Worm (Caenorhabditis elegans) whole organism, L1 larva: Measurements from ENCODE around the gene ZK353.3.

Source experiments
- C16A3.4 ChIP-seq: fragments of 150-350 bp; optimal IDR thresholded peaks from 2 replicates; lab custom pipeline; 2014; ENCODE audit warnings: missing biosample characterization, missing genetic modification characterization
- C34B4.2 ChIP-seq: sonication (generic microtip); optimal IDR thresholded peaks from 2 replicates; lab custom pipeline; 2017; ENCODE audit warnings: mild to moderate bottlenecking, missing genetic modification characterization, missing compliant biosample characterization
- aly-2 ChIP-seq: fragments of 150-350 bp; optimal IDR thresholded peaks from 2 replicates; lab custom pipeline; 2014; ENCODE audit warnings: missing biosample characterization, missing genetic modification characterization
- blmp-1 ChIP-seq: fragments of 150-350 bp; optimal IDR thresholded peaks from 2 replicates; lab custom pipeline; 2014; ENCODE audit warnings: missing biosample characterization, missing genetic modification characterization
- ceh-63 ChIP-seq: fragments of 200-800 bp; sonication (Bioruptor generic); optimal IDR thresholded peaks from 2 replicates; lab custom pipeline; 2018; ENCODE audit warnings: mild to moderate bottlenecking, missing genetic modification characterization, missing compliant biosample characterization
- ceh-8 ChIP-seq: fragments of 200-800 bp; sonication (Bioruptor generic); optimal IDR thresholded peaks from 2 replicates; lab custom pipeline; 2018; ENCODE audit warnings: mild to moderate bottlenecking, missing genetic modification characterization, moderate library complexity, missing compliant biosample characterization
- ceh-90 ChIP-seq: sonication (generic microtip); optimal IDR thresholded peaks from 2 replicates; lab custom pipeline; 2016; ENCODE audit warnings: missing genetic modification characterization, missing compliant biosample characterization
- ces-1 ChIP-seq: fragments of 150-350 bp; optimal IDR thresholded peaks from 2 replicates; lab custom pipeline; 2014; ENCODE audit warnings: missing biosample characterization, missing genetic modification reagents, missing genetic modification characterization
- dpl-1 ChIP-seq, 3 experiments: fragments of 150-350 bp in 2 of 3; sonication (generic microtip) in 1 of 3; optimal IDR thresholded peaks; 2 replicates each; lab custom pipeline; 2014 to 2017; ENCODE audit warnings: missing biosample characterization in 3 of 3, missing genetic modification characterization in 3 of 3, missing genetic modification reagents in 3 of 3
- efl-1 ChIP-seq, 4 experiments: fragments of 150-350 bp; optimal IDR thresholded peaks in 3 of 4; peaks in 1 of 4; 1 replicate in 1 of 4; 2 replicates in 3 of 4; lab custom pipeline; 2014; ENCODE audit warnings: missing biosample characterization in 2 of 4, missing genetic modification characterization in 2 of 4, missing genetic modification reagents in 2 of 4
- efl-3 ChIP-seq: fragments of 200-800 bp; sonication (Bioruptor generic); optimal IDR thresholded peaks from 2 replicates; lab custom pipeline; 2018; ENCODE audit warnings: mild to moderate bottlenecking, missing genetic modification characterization, missing compliant biosample characterization
- egl-27 ChIP-seq, 2 experiments: fragments of 150-350 bp in 1 of 2; sonication (generic microtip); optimal IDR thresholded peaks; 3 replicates each; lab custom pipeline; 2017 to 2018; ENCODE audit warnings: missing biosample characterization in 2 of 2, missing genetic modification characterization in 2 of 2, missing genetic modification reagents in 2 of 2
- elt-3 ChIP-seq, 6 experiments: fragments of 150-350 bp in 1 of 6; sonication (generic microtip); optimal IDR thresholded peaks; 2 replicates each; lab custom pipeline; 2017 to 2018; ENCODE audit warnings: missing biosample characterization in 6 of 6, missing genetic modification characterization in 6 of 6, inconsistent platforms in 1 of 6
- hlh-17 ChIP-seq: fragments of 200-800 bp; sonication (Bioruptor generic); optimal IDR thresholded peaks from 2 replicates; lab custom pipeline; 2018; ENCODE audit warnings: missing genetic modification characterization, mild to moderate bottlenecking, missing compliant biosample characterization, moderate library complexity, borderline replicate concordance
- hpl-2 ChIP-seq: fragments of 150-350 bp; optimal IDR thresholded peaks from 2 replicates; lab custom pipeline; 2014; ENCODE audit warnings: missing biosample characterization, missing genetic modification reagents, missing genetic modification characterization
- lin-35 ChIP-seq, 2 experiments: fragments of 150-350 bp; optimal IDR thresholded peaks; 2 replicates each; lab custom pipeline; 2014; ENCODE audit warnings: missing biosample characterization in 2 of 2, missing genetic modification characterization in 2 of 2, missing genetic modification reagents in 2 of 2
- lin-39 ChIP-seq: fragments of 150-350 bp; optimal IDR thresholded peaks from 2 replicates; lab custom pipeline; 2014; ENCODE audit warnings: missing biosample characterization, missing genetic modification reagents, missing genetic modification characterization
- lsy-2 ChIP-seq, 2 experiments: fragments of 150-350 bp; optimal IDR thresholded peaks; 2 replicates each; lab custom pipeline; 2014; ENCODE audit warnings: missing biosample characterization in 2 of 2, missing genetic modification characterization in 2 of 2
- mab-9 ChIP-seq: fragments of 200-800 bp; sonication (Bioruptor generic); IDR thresholded peaks from 2 replicates; pipeline ENCODE4 v1.3.6; 2022; ENCODE audit warnings: missing genetic modification reagents, missing genetic modification characterization, missing compliant biosample characterization
- mep-1 ChIP-seq: fragments of 150-350 bp; optimal IDR thresholded peaks from 2 replicates; lab custom pipeline; 2014; ENCODE audit warnings: missing biosample characterization, missing genetic modification characterization
- nhr-19 ChIP-seq: fragments of 200-800 bp; sonication (Bioruptor generic); conservative IDR thresholded peaks from 2 replicates; pipeline ENCODE4 v1.3.6; 2022; ENCODE audit warnings: missing genetic modification characterization, missing compliant biosample characterization
- nhr-237 ChIP-seq: fragments of 150-350 bp; optimal IDR thresholded peaks from 2 replicates; lab custom pipeline; 2014; ENCODE audit warnings: missing biosample characterization, missing genetic modification characterization
- nhr-85 ChIP-seq: sonication (generic microtip); peaks from one replicate; lab custom pipeline; 2016; ENCODE audit warnings: missing genetic modification characterization, inconsistent platforms, missing compliant biosample characterization
- pag-3 ChIP-seq: sonication (generic microtip); optimal IDR thresholded peaks from 2 replicates; lab custom pipeline; 2017; ENCODE audit warnings: missing genetic modification characterization, mild to moderate bottlenecking, missing compliant biosample characterization, antibody characterized with exemption, borderline replicate concordance; ENCODE audit not compliant: insufficient read depth
- sox-4 ChIP-seq: sonication (generic microtip); optimal IDR thresholded peaks from 2 replicates; lab custom pipeline; 2016; ENCODE audit warnings: missing genetic modification characterization, missing compliant biosample characterization
- unc-130 ChIP-seq: fragments of 150-350 bp; optimal IDR thresholded peaks from 2 replicates; lab custom pipeline; 2017; ENCODE audit warnings: missing biosample characterization, missing genetic modification characterization, inconsistent platforms
- unc-62 ChIP-seq: fragments of 150-350 bp; optimal IDR thresholded peaks from 2 replicates; lab custom pipeline; 2014; ENCODE audit warnings: missing biosample characterization, missing genetic modification reagents, missing genetic modification characterization
- unc-98 ChIP-seq: fragments of 200-800 bp; sonication (Bioruptor generic); IDR thresholded peaks from 2 replicates; pipeline ENCODE4 v1.3.6; 2022; ENCODE audit warnings: missing genetic modification characterization, missing compliant biosample characterization
- ztf-4 ChIP-seq: fragments of 150-350 bp; optimal IDR thresholded peaks from 2 replicates; lab custom pipeline; 2014; ENCODE audit warnings: missing biosample characterization, missing genetic modification characterization

The ZK353.3 gene

ce11 chrIII:8358213-8358672 lies 37.5 kb upstream of the ZK353.3 start, which contains the start of the genes R05D3.8 and rfp-1 (continued):
- TF ChIP-seq hpl-2 (GFP tag; lab: Kevin White, UChicago) = no peak
- no peak for TF ChIP-seq pag-3
- peak; percentile 36 for TF ChIP-seq nhr-237 (tag; lab: Kevin White, UChicago)
- TF ChIP-seq unc-98 (GFP tag; lab: Robert Waterston, UW) = no peak

ce11 chrIII:8363253-8364061 lies 32.3 kb upstream of the ZK353.3 start, which contains the start of gene R05D3.3:
Gene R05D3.3, plus strand, starts transcription at chrIII:8364011.
- TF ChIP-seq sox-4 (tag; lab: Kevin White, UChicago) (no peak), efl-1 (optimal IDR thresholded peaks at IDR 0.05; lab: Kevin White, UChicago) (peak in 1 of 2 experiments; percentile 29), efl-1 (GFP tag; optimal IDR thresholded peaks at IDR 0.05 in 1 of 2; lab: Kevin White, UChicago) (peak; percentile 33 to 93), dpl-1 (GFP tag; optimal IDR thresholded peaks at IDR 0.05; lab: Kevin White, UChicago) (peak in 2 of 3 experiments; percentile 4 to 36), lin-35 (GFP tag; optimal IDR thresholded peaks at IDR 0.05; lab: Kevin White, UChicago) (peak in 1 of 2 experiments; percentile 62)

ce11 chrIII:8368619-8369018 lies 27.2 kb upstream of the ZK353.3 start, which contains the start of gene R05D3.9:
Gene R05D3.9, minus strand, starts transcription at chrIII:8368719.
- TF ChIP-seq ceh-90 (tag; lab: Kevin White, UChicago) = no peak
- TF ChIP-seq efl-1 (optimal IDR thresholded peaks at IDR 0.05; lab: Kevin White, UChicago) = no peak
- TF ChIP-seq efl-1 (GFP tag; optimal IDR thresholded peaks at IDR 0.05 in 1 of 2; lab: Kevin White, UChicago) = peak in 1 of 2 experiments; percentile 6
- no peak for TF ChIP-seq lin-39
- no peak for TF ChIP-seq efl-3 (GFP tag; lab: Kevin White, UChicago)
- peak; percentile 35 for TF ChIP-seq blmp-1 (tag; lab: Kevin White, UChicago)
- TF ChIP-seq mep-1 (tag; lab: Kevin White, UChicago) = peak; percentile 49
- TF ChIP-seq aly-2 (tag; lab: Kevin White, UChicago) = no peak
- TF ChIP-seq nhr-85 = peak; percentile 46
- no peak for TF ChIP-seq ceh-8
- TF ChIP-seq egl-27 (tag; optimal IDR thresholded peaks at IDR 0.05; lab: Kevin White, UChicago) = no peak
- TF ChIP-seq sox-4 (tag; lab: Kevin White, UChicago) = no peak
- no peak for TF ChIP-seq C34B4.2 (tag; lab: Kevin White, UChicago)
- no peak for TF ChIP-seq ztf-4
- no peak for TF ChIP-seq hlh-17 (GFP tag; lab: Kevin White, UChicago)
- TF ChIP-seq hpl-2 (GFP tag; lab: Kevin White, UChicago) = no peak
- no peak for TF ChIP-seq ces-1 (GFP tag; lab: Kevin White, UChicago)
- no peak for TF ChIP-seq lsy-2 (tag; optimal IDR thresholded peaks at IDR 0.05; lab: Kevin White, UChicago)
- TF ChIP-seq unc-130 = no peak
- no peak for TF ChIP-seq elt-3 (tag; optimal IDR thresholded peaks at IDR 0.05; lab: Kevin White, UChicago)
- TF ChIP-seq mab-9 = no peak
- no peak for TF ChIP-seq unc-62 (GFP tag; lab: Kevin White, UChicago)
- no peak for TF ChIP-seq ceh-63

ce11 chrIII:8369172-8369571 lies 26.6 kb upstream of the ZK353.3 start:
- TF ChIP-seq efl-1 (optimal IDR thresholded peaks at IDR 0.05; lab: Kevin White, UChicago) (no peak), efl-1 (GFP tag; optimal IDR thresholded peaks at IDR 0.05 in 1 of 2; lab: Kevin White, UChicago) (peak in 1 of 2 experiments; percentile 17), C16A3.4 (tag; lab: Kevin White, UChicago) (no peak)

ce11 chrIII:8370188-8370587 lies 25.6 kb upstream of the ZK353.3 start:
- peak in 1 of 3 experiments; percentile 36 for TF ChIP-seq dpl-1 (GFP tag; optimal IDR thresholded peaks at IDR 0.05; lab: Kevin White, UChicago)
- peak; percentile 35 to 55 for TF ChIP-seq efl-1 (optimal IDR thresholded peaks at IDR 0.05; lab: Kevin White, UChicago)
- peak; percentile 51 to 60 for TF ChIP-seq efl-1 (GFP tag; optimal IDR thresholded peaks at IDR 0.05 in 1 of 2; lab: Kevin White, UChicago)
- peak in 1 of 2 experiments; percentile 4 for TF ChIP-seq lin-35 (GFP tag; optimal IDR thresholded peaks at IDR 0.05; lab: Kevin White, UChicago)
- TF ChIP-seq nhr-19 (GFP tag; lab: Robert Waterston, UW) = no peak
